Fruit fly (Drosophila melanogaster): ENCODE data around the gene CG7369.

CG7369 gene

dm6 chr3L:22729466-22729865 lies 12.1 kb upstream of the CG7369 start, which contains the start of gene CG32454:
Gene CG32454 (plus strand): TSS chr3L:22729766.
- TF ChIP-seq Ets98B (GFP tag; IDR thresholded peaks at IDR 0.05): no peak
- no peak for TF ChIP-seq CG8159 (tag; optimal IDR thresholded peaks at IDR 0.05)
- TF ChIP-seq CG12605 (GFP tag; IDR thresholded peaks at IDR 0.05): no peak
- TF ChIP-seq EcR (GFP tag; optimal IDR thresholded peaks at IDR 0.05): no peak
- TF ChIP-seq fd96Ca (GFP tag; IDR thresholded peaks at IDR 0.05): no peak
- TF ChIP-seq D1 (tag; optimal IDR thresholded peaks at IDR 0.05): no peak
- TF ChIP-seq gl (tag; optimal IDR thresholded peaks at IDR 0.05): no peak
- no peak for TF ChIP-seq CG13204 (GFP tag; optimal IDR thresholded peaks at IDR 0.05)
- TF ChIP-seq CG34367 (tag; optimal IDR thresholded peaks at IDR 0.05): no peak
- TF ChIP-seq Pif1A (GFP tag; optimal IDR thresholded peaks at IDR 0.05): no peak
- no peak for TF ChIP-seq Snoo (tag; optimal IDR thresholded peaks at IDR 0.05)
- no peak for TF ChIP-seq CG8301 (tag; optimal IDR thresholded peaks at IDR 0.05)
- TF ChIP-seq CG14655 (GFP tag; optimal IDR thresholded peaks at IDR 0.05): no peak

dm6 chr3L:22731393-22731792 lies 10.2 kb upstream of the CG7369 start:
- TF ChIP-seq CG10348 (GFP tag; IDR thresholded peaks at IDR 0.05) (no peak), EcR (GFP tag; optimal IDR thresholded peaks at IDR 0.05) (no peak), CG12605 (GFP tag; IDR thresholded peaks at IDR 0.05) (no peak), Pif1A (GFP tag; optimal IDR thresholded peaks at IDR 0.05) (no peak), rn (GFP tag; IDR thresholded peaks at IDR 0.05) (no peak), CG32121 (GFP tag; IDR thresholded peaks at IDR 0.05) (no peak)

dm6 chr3L:22733607-22734006 lies 8.0 kb upstream of the CG7369 start:
- TF ChIP-seq rn (GFP tag; IDR thresholded peaks at IDR 0.05) (no peak), CG14655 (GFP tag; optimal IDR thresholded peaks at IDR 0.05) (no peak), CG32121 (GFP tag; IDR thresholded peaks at IDR 0.05) (no peak)

- TF ChIP-seq fd96Ca (GFP tag; IDR thresholded peaks at IDR 0.05) (no peak), CG13204 (GFP tag; optimal IDR thresholded peaks at IDR 0.05) (no peak), EcR (GFP tag; optimal IDR thresholded peaks at IDR 0.05) (peak; percentile 79)
Observed at dm6 chr3L:22737732-22738611, 3.6 kb upstream of the CG7369 start, which contains the start of gene CG11241. Gene CG11241 (minus strand): TSS chr3L:22738420.

dm6 chr3L:22742121-22742531 lies 533 bp downstream of the CG7369 start:
- no peak for TF ChIP-seq CG8159 (tag; optimal IDR thresholded peaks at IDR 0.05)
- TF ChIP-seq CG4496 (GFP tag; IDR thresholded peaks at IDR 0.05): peak; percentile 74; the same call in 2 of the 3 replicates
- TF ChIP-seq gl (tag; optimal IDR thresholded peaks at IDR 0.05): no peak
- TF ChIP-seq Pif1A (GFP tag; optimal IDR thresholded peaks at IDR 0.05): no peak
- TF ChIP-seq CG13204 (GFP tag; optimal IDR thresholded peaks at IDR 0.05): peak; percentile 77
- TF ChIP-seq CG10348 (GFP tag; IDR thresholded peaks at IDR 0.05): no peak
- TF ChIP-seq EcR (GFP tag; optimal IDR thresholded peaks at IDR 0.05): peak; percentile 17

- TF ChIP-seq CG8301 (tag; optimal IDR thresholded peaks at IDR 0.05) (peak; percentile 13), CG17806 (tag; optimal IDR thresholded peaks at IDR 0.05) (peak; percentile 22), CG34367 (tag; optimal IDR thresholded peaks at IDR 0.05) (no peak), CG9948 (tag; optimal IDR thresholded peaks at IDR 0.05) (peak; percentile 15), CG8159 (tag; optimal IDR thresholded peaks at IDR 0.05) (peak; percentile 49), D1 (tag; optimal IDR thresholded peaks at IDR 0.05) (peak; percentile 54), CG4496 (GFP tag; IDR thresholded peaks at IDR 0.05) (peak; percentile 74), CG15710 (tag; optimal IDR thresholded peaks at IDR 0.05) (peak; percentile 2), Snoo (tag; optimal IDR thresholded peaks at IDR 0.05) (peak; percentile 10), rn (GFP tag; IDR thresholded peaks at IDR 0.05) (no peak), CG12605 (GFP tag; IDR thresholded peaks at IDR 0.05) (no peak; the same call in 1 of the 2 replicates), Pif1A (GFP tag; optimal IDR thresholded peaks at IDR 0.05) (peak; percentile 13)
Observed at dm6 chr3L:22742945-22743582, 1.5 kb downstream of the CG7369 start.

dm6 chr3L:22749147-22749550 lies 7.6 kb downstream of the CG7369 start, which contains the start of gene SPoCk:
Gene SPoCk (plus strand): TSS chr3L:22749444.
- TF ChIP-seq CG8301 (tag; optimal IDR thresholded peaks at IDR 0.05) (no peak), CG10348 (GFP tag; IDR thresholded peaks at IDR 0.05) (no peak), CG34367 (tag; optimal IDR thresholded peaks at IDR 0.05) (no peak), CG12605 (GFP tag; IDR thresholded peaks at IDR 0.05) (0 out of 2 replicates have a peak, but pooled peaks have one; percentile 15), Ets98B (GFP tag; IDR thresholded peaks at IDR 0.05) (no peak), rn (GFP tag; IDR thresholded peaks at IDR 0.05) (no peak), fd96Ca (GFP tag; IDR thresholded peaks at IDR 0.05) (no peak), CG9948 (tag; optimal IDR thresholded peaks at IDR 0.05) (no peak), CG14655 (GFP tag; optimal IDR thresholded peaks at IDR 0.05) (no peak), CG8159 (tag; optimal IDR thresholded peaks at IDR 0.05) (peak; percentile 8), Pif1B (GFP tag; optimal IDR thresholded peaks at IDR 0.05) (no peak), gl (tag; optimal IDR thresholded peaks at IDR 0.05) (no peak), CG15710 (tag; optimal IDR thresholded peaks at IDR 0.05) (no peak), CG17806 (tag; optimal IDR thresholded peaks at IDR 0.05) (no peak), CG13204 (GFP tag; optimal IDR thresholded peaks at IDR 0.05) (peak; percentile 22), Pif1A (GFP tag; optimal IDR thresholded peaks at IDR 0.05) (no peak), EcR (GFP tag; optimal IDR thresholded peaks at IDR 0.05) (no peak), D1 (tag; optimal IDR thresholded peaks at IDR 0.05) (peak; percentile 76), CG4496 (GFP tag; IDR thresholded peaks at IDR 0.05) (no peak), CG32121 (GFP tag; IDR thresholded peaks at IDR 0.05) (no peak), Snoo (tag; optimal IDR thresholded peaks at IDR 0.05) (no peak)

Data from whole organism, pupa.